Fruit fly (Drosophila melanogaster) whole organism, embryonic: ENCODE data around the gene CG7810.
A peak's percentile ranks its signal among the peaks of the same experiment; 100 is the strongest.

ENCODE experiments used
- Antp ChIP-seq: fragments of 200-800 bp; sonication (Bioruptor generic); optimal IDR thresholded peaks from 3 replicates; lab custom pipeline; 2016; ENCODE audit warnings: missing biosample characterization, missing genetic modification characterization
- Asciz ChIP-seq: fragments of 200-800 bp; sonication (Bioruptor generic); optimal IDR thresholded peaks from 2 replicates; lab custom pipeline; 2017; ENCODE audit warnings: missing biosample characterization, mild to moderate bottlenecking, missing genetic modification characterization, missing genetic modification reagents
- Atf-2 ChIP-seq: fragments of 200-800 bp; sonication (Bioruptor generic); optimal IDR thresholded peaks from 2 replicates; lab custom pipeline; 2016; ENCODE audit warnings: missing biosample characterization, missing genetic modification characterization
- CG10654 ChIP-seq: fragments of 200-800 bp; sonication (Bioruptor generic); optimal IDR thresholded peaks from 2 replicates; lab custom pipeline; 2016; ENCODE audit warnings: missing biosample characterization, missing genetic modification characterization
- CG10959 ChIP-seq: fragments of 200-800 bp; sonication (Bioruptor generic); IDR thresholded peaks from 2 replicates; pipeline ENCODE4 v1.3.6; 2022; ENCODE audit warnings: missing biosample characterization, missing genetic modification characterization
- CG14014 ChIP-seq: fragments of 200-800 bp; sonication (Bioruptor generic); IDR thresholded peaks from 2 replicates; pipeline ENCODE4 v1.3.6; 2022; ENCODE audit warnings: missing biosample characterization, missing genetic modification characterization
- CG14667 ChIP-seq: fragments of 200-800 bp; sonication (Bioruptor generic); IDR thresholded peaks from 2 replicates; pipeline ENCODE4 v1.3.6; 2022; ENCODE audit warnings: missing biosample characterization, missing genetic modification characterization
- CG17359 ChIP-seq: fragments of 200-800 bp; sonication (Bioruptor generic); optimal IDR thresholded peaks from 3 replicates; lab custom pipeline; 2018; ENCODE audit warnings: missing biosample characterization, mild to moderate bottlenecking, missing genetic modification characterization, moderate library complexity
- CG17912 ChIP-seq: fragments of 200-800 bp; sonication (Bioruptor generic); optimal IDR thresholded peaks from 2 replicates; lab custom pipeline; 2018; ENCODE audit warnings: missing biosample characterization, mild to moderate bottlenecking, missing genetic modification characterization
- CG18011 ChIP-seq: fragments of 200-800 bp; sonication (Bioruptor generic); optimal IDR thresholded peaks from 2 replicates; lab custom pipeline; 2017; ENCODE audit warnings: missing biosample characterization, missing genetic modification characterization, mild to moderate bottlenecking, moderate library complexity, missing genotype
- CG30431 ChIP-seq: fragments of 200-800 bp; sonication (Bioruptor generic); optimal IDR thresholded peaks from 2 replicates; lab custom pipeline; 2017; ENCODE audit warnings: missing biosample characterization, missing genetic modification characterization
- CG31365 ChIP-seq: fragments of 200-800 bp; sonication (Bioruptor generic); optimal IDR thresholded peaks from 2 replicates; lab custom pipeline; 2018; ENCODE audit warnings: missing biosample characterization, mild to moderate bottlenecking, missing genetic modification characterization
- CG33213 ChIP-seq: fragments of 200-800 bp; sonication (Bioruptor generic); optimal IDR thresholded peaks from 3 replicates; lab custom pipeline; 2016; ENCODE audit warnings: missing biosample characterization, missing genetic modification characterization
- CG8359 ChIP-seq: fragments of 200-800 bp; sonication (Bioruptor generic); optimal IDR thresholded peaks from 2 replicates; lab custom pipeline; 2017; ENCODE audit warnings: missing biosample characterization, mild to moderate bottlenecking, missing genetic modification characterization, borderline replicate concordance
- CG9932 ChIP-seq: fragments of 200-800 bp; sonication (Bioruptor generic); IDR thresholded peaks from 2 replicates; pipeline ENCODE4 v1.3.6; 2022; ENCODE audit warnings: missing biosample characterization, missing genetic modification characterization
- CHES-1-like ChIP-seq: fragments of 200-800 bp; sonication (Bioruptor generic); optimal IDR thresholded peaks from 2 replicates; lab custom pipeline; 2016; ENCODE audit warnings: missing biosample characterization, missing genetic modification characterization
- CrebB ChIP-seq: fragments of 200-800 bp; sonication (Bioruptor generic); optimal IDR thresholded peaks from 3 replicates; lab custom pipeline; 2018; ENCODE audit warnings: missing biosample characterization, mild to moderate bottlenecking, missing genetic modification characterization
- D19A ChIP-seq: fragments of 200-800 bp; optimal IDR thresholded peaks from 3 replicates; lab custom pipeline; 2019; ENCODE audit warnings: missing biosample characterization, mild to moderate bottlenecking, missing genetic modification characterization, moderate library complexity
- Dad ChIP-seq: fragments of 200-800 bp; sonication (Bioruptor generic); optimal IDR thresholded peaks from 3 replicates; lab custom pipeline; 2016; ENCODE audit warnings: missing biosample characterization, missing genetic modification characterization
- Ets65A ChIP-seq: fragments of 200-800 bp; sonication (Bioruptor generic); peaks from one replicate; lab custom pipeline; 2016; ENCODE audit warnings: missing biosample characterization, missing genetic modification characterization
- Fer1 ChIP-seq: fragments of 200-800 bp; sonication (Bioruptor generic); optimal IDR thresholded peaks from 2 replicates; lab custom pipeline; 2017; ENCODE audit warnings: missing biosample characterization, mild to moderate bottlenecking, missing genetic modification characterization
- Fer2 ChIP-seq: fragments of 200-800 bp; sonication (Bioruptor generic); optimal IDR thresholded peaks from 2 replicates; lab custom pipeline; 2018; ENCODE audit warnings: missing biosample characterization, mild to moderate bottlenecking, missing genetic modification characterization, moderate library complexity
- Hr51 ChIP-seq, 2 experiments: fragments of 200-800 bp; sonication (Bioruptor generic); optimal IDR thresholded peaks; 2 replicates in 1 of 2; 3 replicates in 1 of 2; lab custom pipeline; 2016 to 2018; ENCODE audit warnings: missing biosample characterization in 2 of 2, missing genetic modification characterization in 2 of 2, mild to moderate bottlenecking in 1 of 2, moderate library complexity in 1 of 2
- Lim3 ChIP-seq: fragments of 200-800 bp; sonication (Bioruptor generic); IDR thresholded peaks from 2 replicates; pipeline ENCODE4 v1.3.6; 2022; ENCODE audit warnings: missing biosample characterization, missing genetic modification characterization
- MTF-1 ChIP-seq: fragments of 200-800 bp; sonication (Bioruptor generic); optimal IDR thresholded peaks from 2 replicates; lab custom pipeline; 2018; ENCODE audit warnings: missing biosample characterization, mild to moderate bottlenecking, missing genetic modification characterization, borderline replicate concordance
- Mad ChIP-seq: fragments of 200-800 bp; sonication (Bioruptor generic); optimal IDR thresholded peaks from 2 replicates; lab custom pipeline; 2016; ENCODE audit warnings: missing biosample characterization, missing genetic modification characterization
- Max ChIP-seq: fragments of 200-800 bp; sonication (Bioruptor generic); optimal IDR thresholded peaks from 2 replicates; lab custom pipeline; 2016; ENCODE audit warnings: missing biosample characterization, mild to moderate bottlenecking, missing genetic modification characterization
- Nf-YC ChIP-seq: fragments of 200-800 bp; optimal IDR thresholded peaks from 3 replicates; lab custom pipeline; 2019; ENCODE audit warnings: missing biosample characterization, mild to moderate bottlenecking, missing genetic modification characterization, moderate library complexity
- Oaz ChIP-seq: fragments of 200-800 bp; sonication (Bioruptor generic); IDR thresholded peaks from 2 replicates; pipeline ENCODE4 v1.3.6; 2022; ENCODE audit warnings: missing biosample characterization, missing genetic modification characterization
- YL-1 ChIP-seq: fragments of 200-800 bp; sonication (Bioruptor generic); optimal IDR thresholded peaks from 3 replicates; lab custom pipeline; 2017; ENCODE audit warnings: missing biosample characterization, mild to moderate bottlenecking, missing genetic modification characterization
- bcd ChIP-seq: fragments of 200-800 bp; sonication (Bioruptor generic); optimal IDR thresholded peaks from 2 replicates; lab custom pipeline; 2017; ENCODE audit warnings: missing biosample characterization, mild to moderate bottlenecking, missing genetic modification characterization
- cato ChIP-seq: fragments of 200-800 bp; sonication (Bioruptor generic); optimal IDR thresholded peaks from 2 replicates; lab custom pipeline; 2016; ENCODE audit warnings: missing biosample characterization, missing genetic modification characterization, borderline replicate concordance
- cwo ChIP-seq: fragments of 200-800 bp; sonication (Bioruptor generic); optimal IDR thresholded peaks from 3 replicates; lab custom pipeline; 2017; ENCODE audit warnings: missing biosample characterization, missing genetic modification characterization, mild to moderate bottlenecking, moderate library complexity, missing genetic modification reagents
- dysf ChIP-seq: fragments of 200-800 bp; sonication (Bioruptor generic); IDR thresholded peaks from 3 replicates; pipeline ENCODE4 v1.3.6; 2022; ENCODE audit warnings: missing biosample characterization, missing genetic modification characterization
- grau ChIP-seq: fragments of 200-800 bp; optimal IDR thresholded peaks from 3 replicates; lab custom pipeline; 2019; ENCODE audit warnings: missing biosample characterization, mild to moderate bottlenecking, missing genetic modification characterization, moderate library complexity
- gsb ChIP-seq: fragments of 200-800 bp; sonication (Bioruptor generic); IDR thresholded peaks from 2 replicates; pipeline ENCODE4 v1.3.6; 2022; ENCODE audit warnings: missing biosample characterization, missing genetic modification characterization
- hbn ChIP-seq: fragments of 200-800 bp; sonication (Bioruptor generic); IDR thresholded peaks from 2 replicates; pipeline ENCODE4 v1.3.6; 2022; ENCODE audit warnings: missing biosample characterization, missing genetic modification characterization; ENCODE audit not compliant: partially characterized antibody
- jing ChIP-seq: fragments of 200-800 bp; sonication (Bioruptor generic); optimal IDR thresholded peaks from 2 replicates; lab custom pipeline; 2018; ENCODE audit warnings: missing biosample characterization, mild to moderate bottlenecking, missing genetic modification characterization
- knrl ChIP-seq: fragments of 200-800 bp; sonication (Bioruptor generic); IDR thresholded peaks from 3 replicates; pipeline ENCODE4 v1.3.6; 2022; ENCODE audit warnings: missing biosample characterization, missing genetic modification characterization; ENCODE audit not compliant: partially characterized antibody
- lmd ChIP-seq: fragments of 200-800 bp; sonication (Bioruptor generic); IDR thresholded peaks from 2 replicates; pipeline ENCODE4 v1.3.6; 2022; ENCODE audit warnings: missing biosample characterization, missing genetic modification characterization
- nau ChIP-seq: fragments of 200-800 bp; sonication (Bioruptor generic); optimal IDR thresholded peaks from 3 replicates; lab custom pipeline; 2017; ENCODE audit warnings: missing biosample characterization, mild to moderate bottlenecking, missing genetic modification characterization, missing genetic modification reagents
- nmo ChIP-seq: fragments of 200-800 bp; sonication (Bioruptor generic); optimal IDR thresholded peaks from 2 replicates; lab custom pipeline; 2018; ENCODE audit warnings: missing biosample characterization, mild to moderate bottlenecking, missing genetic modification characterization, moderate library complexity
- rib ChIP-seq: fragments of 200-800 bp; sonication (Bioruptor generic); IDR thresholded peaks from 2 replicates; pipeline ENCODE4 v1.3.6; 2022; ENCODE audit warnings: missing biosample characterization, missing genetic modification characterization
- run ChIP-seq: fragments of 200-800 bp; sonication (Bioruptor generic); optimal IDR thresholded peaks from 3 replicates; lab custom pipeline; 2018; ENCODE audit warnings: missing biosample characterization, mild to moderate bottlenecking, missing genetic modification characterization
- scrt ChIP-seq: fragments of 200-800 bp; sonication (Bioruptor generic); optimal IDR thresholded peaks from 2 replicates; lab custom pipeline; 2018; ENCODE audit warnings: missing biosample characterization, mild to moderate bottlenecking, missing genetic modification characterization, moderate library complexity
- sd ChIP-seq: fragments of 200-800 bp; sonication (Bioruptor generic); optimal IDR thresholded peaks from 3 replicates; lab custom pipeline; 2018; ENCODE audit warnings: missing biosample characterization, mild to moderate bottlenecking, missing genetic modification characterization, moderate library complexity
- shn ChIP-seq: fragments of 200-800 bp; sonication (Bioruptor generic); optimal IDR thresholded peaks from 3 replicates; lab custom pipeline; 2016; ENCODE audit warnings: missing biosample characterization, missing genetic modification characterization
- stwl ChIP-seq: fragments of 200-800 bp; sonication (Bioruptor generic); optimal IDR thresholded peaks from 3 replicates; lab custom pipeline; 2018; ENCODE audit warnings: missing biosample characterization, mild to moderate bottlenecking, missing genetic modification characterization, moderate library complexity
- trem ChIP-seq: fragments of 200-800 bp; optimal IDR thresholded peaks from 3 replicates; lab custom pipeline; 2019; ENCODE audit warnings: missing biosample characterization, mild to moderate bottlenecking, missing genetic modification characterization, moderate library complexity

CG7810 gene

DNA sequence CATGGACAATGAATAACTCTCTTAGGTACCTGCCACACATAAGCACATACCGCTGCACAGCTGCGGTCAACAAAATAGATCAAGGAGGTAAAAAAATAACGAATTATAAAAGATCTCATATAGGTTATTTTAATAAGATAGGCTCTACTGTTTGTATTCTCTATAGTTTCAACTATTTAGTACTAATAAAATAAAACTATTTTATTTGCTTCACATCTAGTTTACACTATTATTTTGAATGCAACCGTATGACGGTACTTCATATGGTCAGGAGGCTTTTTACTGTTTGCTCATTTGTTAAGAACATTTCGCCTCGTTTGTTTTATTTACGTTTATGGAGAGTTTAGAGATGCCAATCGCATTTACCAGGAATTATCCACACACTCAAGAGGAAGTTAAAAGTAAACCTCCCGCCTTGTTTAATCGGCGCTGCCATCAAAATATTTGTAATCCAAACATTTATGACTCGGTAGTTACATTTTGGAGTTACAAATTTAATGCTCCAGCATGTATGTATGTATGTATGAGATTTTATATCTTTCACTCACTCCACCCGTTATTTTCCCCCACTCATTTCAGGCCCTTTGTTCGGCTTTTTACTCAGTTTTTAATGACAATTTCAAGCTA is 35.9 kb downstream of the CG7810 start (continued):
- TF ChIP-seq Max (GFP tag; lab: Kevin White, UChicago) = peak; percentile 18
- TF ChIP-seq Oaz (GFP tag; lab: Robert Waterston, UW) = 0 out of 2 replicates have a peak, but pooled peaks have one; percentile 24
- TF ChIP-seq shn (GFP tag; lab: Kevin White, UChicago) = no peak
- peak; percentile 27 for TF ChIP-seq sd (tag; lab: Kevin White, UChicago)
- TF ChIP-seq gsb = no peak
- TF ChIP-seq rib (GFP tag; lab: Robert Waterston, UW) = no peak
- no peak for TF ChIP-seq run (tag; lab: Kevin White, UChicago)
- peak; percentile 53 for TF ChIP-seq bcd (GFP tag; lab: Kevin White, UChicago)
- TF ChIP-seq CG30431 (GFP tag; lab: Kevin White, UChicago) = peak; percentile 26
- TF ChIP-seq Mad = peak; percentile 1
- no peak for TF ChIP-seq YL-1
- TF ChIP-seq lmd (GFP tag; lab: Robert Waterston, UW) = peak; percentile 69
- TF ChIP-seq trem = peak; percentile 80
- no peak for TF ChIP-seq Atf-2 (GFP tag; lab: Kevin White, UChicago)
- TF ChIP-seq knrl = no peak
- TF ChIP-seq jing (GFP tag; lab: Kevin White, UChicago) = peak; percentile 12
- peak; percentile 27 for TF ChIP-seq MTF-1 (GFP tag; lab: Kevin White, UChicago)
- no peak for TF ChIP-seq CG9932 (GFP tag; lab: Robert Waterston, UW)
- peak; percentile 84 for TF ChIP-seq nmo (GFP tag; lab: Kevin White, UChicago)
- TF ChIP-seq Antp = no peak
- peak; percentile 78 for TF ChIP-seq grau (tag; lab: Kevin White, UChicago)
- TF ChIP-seq Nf-YC (tag; lab: Kevin White, UChicago) = no peak
- peak; percentile 70 for TF ChIP-seq dysf (GFP tag; lab: Robert Waterston, UW)
- peak; percentile 26 for TF ChIP-seq CG10654
- peak; percentile 3 for TF ChIP-seq Ets65A (GFP tag; lab: Kevin White, UChicago)
- peak; percentile 73 for TF ChIP-seq CG17359
- no peak for TF ChIP-seq Dad
- TF ChIP-seq stwl = peak; percentile 24
- peak; percentile 33 for TF ChIP-seq nau (GFP tag; lab: Kevin White, UChicago)
- TF ChIP-seq scrt = peak; percentile 8
- no peak for TF ChIP-seq CG17912 (GFP tag; lab: Kevin White, UChicago)
- TF ChIP-seq CG18011 (GFP tag; lab: Kevin White, UChicago) = no peak
- peak in 1 of 2 experiments; percentile 69 for TF ChIP-seq Hr51 (GFP tag; optimal IDR thresholded peaks at IDR 0.05; lab: Kevin White, UChicago)
- TF ChIP-seq CG14667 = no peak
- TF ChIP-seq D19A (tag; lab: Kevin White, UChicago) = peak; percentile 75
- no peak for TF ChIP-seq Fer2 (tag; lab: Kevin White, UChicago)
- no peak for TF ChIP-seq CG31365 (tag; lab: Kevin White, UChicago)
- peak; percentile 46 for TF ChIP-seq CG8359 (GFP tag; lab: Kevin White, UChicago)
- TF ChIP-seq CG14014 (GFP tag; lab: Robert Waterston, UW) = peak; percentile 36; the same call in 1 of the 2 replicates
- TF ChIP-seq hbn (GFP tag; lab: Robert Waterston, UW) = no peak
- peak; percentile 51 for TF ChIP-seq Asciz
- TF ChIP-seq Lim3 (GFP tag; lab: Robert Waterston, UW) = no peak
- no peak for TF ChIP-seq cwo
- no peak for TF ChIP-seq CrebB (tag; lab: Kevin White, UChicago)
- no peak for TF ChIP-seq CHES-1-like
- TF ChIP-seq CG10959 (GFP tag; lab: Robert Waterston, UW) = peak; percentile 54
- TF ChIP-seq CG33213 = no peak
- peak; percentile 38 for TF ChIP-seq Fer1 (GFP tag; lab: Kevin White, UChicago)
- TF ChIP-seq cato = no peak
